Worm (Caenorhabditis elegans) whole organism, late embryonic: ENCODE measurements around the gene cpd-2.

ENCODE experiments used
- dve-1 ChIP-seq: sonication (generic microtip); optimal IDR thresholded peaks from 2 replicates; lab custom pipeline; 2017; ENCODE audit warnings: antibody characterized with exemption, mild to moderate bottlenecking, missing genetic modification characterization, missing compliant biosample characterization
- madf-2 ChIP-seq: sonication (generic microtip); optimal IDR thresholded peaks from 2 replicates; lab custom pipeline; 2017; ENCODE audit warnings: missing genetic modification characterization, missing compliant biosample characterization
- pha-4 ChIP-seq: fragments of 150-350 bp; optimal IDR thresholded peaks from 2 replicates; lab custom pipeline; 2018; ENCODE audit warnings: missing biosample characterization, missing genetic modification reagents, missing genetic modification characterization
- sox-4 ChIP-seq: sonication (generic microtip); optimal IDR thresholded peaks from 2 replicates; lab custom pipeline; 2017; ENCODE audit warnings: mild to moderate bottlenecking, missing genetic modification characterization, inconsistent platforms, missing compliant biosample characterization
- unc-86 ChIP-seq: sonication (generic microtip); optimal IDR thresholded peaks from 2 replicates; lab custom pipeline; 2016; ENCODE audit warnings: missing genetic modification characterization, missing compliant biosample characterization

ce11 chrX:16039173-16039572 is 10.5 kb upstream of the cpd-2 start:
- no peak for TF ChIP-seq unc-86
- no peak for TF ChIP-seq dve-1 (tag; lab: Kevin White, UChicago)
- TF ChIP-seq madf-2, result no peak
- TF ChIP-seq pha-4 (tag; lab: Kevin White, UChicago), result no peak
- TF ChIP-seq sox-4 (tag; lab: Kevin White, UChicago), result no peak
